Worm (Caenorhabditis elegans): ENCODE measurements around the gene his-48.
"Not testable (repeated sequence)": the region's sequence is repeated elsewhere in the genome, so short reads cannot be mapped to it uniquely, and the experiment has no call there.

his-48 gene

ce11 chrIV:11324741-11325140, at the start of gene his-48:
Gene his-48, plus strand, starts transcription at chrIV:11324745.
- not testable (repeated sequence) for TF ChIP-seq ztf-4 (tag; optimal IDR thresholded peaks at IDR 0.05); ama-1 (optimal IDR thresholded peaks at IDR 0.05); R02D3.7 (tag; optimal IDR thresholded peaks at IDR 0.05)

ce11 chrIV:11276026-11276425, 48.5 kb upstream of the his-48 start:
- TF ChIP-seq nhr-10 (tag; optimal IDR thresholded peaks at IDR 0.05): no peak
- TF ChIP-seq snpc-4 (tag; optimal IDR thresholded peaks at IDR 0.05): no peak
- TF ChIP-seq fos-1 (tag; optimal IDR thresholded peaks at IDR 0.05): no peak
- TF ChIP-seq ZK546.5 (tag; optimal IDR thresholded peaks at IDR 0.05): no peak
- no peak for TF ChIP-seq mbf-1 (tag; optimal IDR thresholded peaks at IDR 0.05)
- TF ChIP-seq nhr-21 (tag; optimal IDR thresholded peaks at IDR 0.05): no peak
- TF ChIP-seq skn-1 (tag; optimal IDR thresholded peaks at IDR 0.05): no peak
- no peak for TF ChIP-seq elt-3 (tag; optimal IDR thresholded peaks at IDR 0.05)

ce11 chrIV:11284102-11284531, 40.4 kb upstream of the his-48 start:
- TF ChIP-seq mdl-1 (tag; optimal IDR thresholded peaks at IDR 0.05): no peak
- TF ChIP-seq gmeb-1 (tag; optimal IDR thresholded peaks at IDR 0.05): peak; percentile 33
- TF ChIP-seq sma-9 (GFP tag; optimal IDR thresholded peaks at IDR 0.05): peak; percentile 50
- TF ChIP-seq sma-9 (tag; optimal IDR thresholded peaks at IDR 0.05): no peak
- no peak for TF ChIP-seq alr-1 (tag; optimal IDR thresholded peaks at IDR 0.05)
- TF ChIP-seq fos-1 (tag; optimal IDR thresholded peaks at IDR 0.05): peak; percentile 97
- TF ChIP-seq ama-1 (optimal IDR thresholded peaks at IDR 0.05): no peak
- TF ChIP-seq zag-1 (tag; optimal IDR thresholded peaks at IDR 0.05): no peak
- no peak for TF ChIP-seq elt-3 (tag; optimal IDR thresholded peaks at IDR 0.05)
- peak; percentile 17 for TF ChIP-seq nhr-129 (tag; optimal IDR thresholded peaks at IDR 0.05)
- TF ChIP-seq crh-2 (tag; optimal IDR thresholded peaks at IDR 0.05): peak; percentile 46
- peak; percentile 22 for TF ChIP-seq sma-3 (GFP tag; optimal IDR thresholded peaks at IDR 0.05)
- no peak for TF ChIP-seq unc-55 (GFP tag; optimal IDR thresholded peaks at IDR 0.05)
- peak; percentile 84 for TF ChIP-seq F13H6.1 (tag; optimal IDR thresholded peaks at IDR 0.05)
- TF ChIP-seq C34F6.9 (tag; optimal IDR thresholded peaks at IDR 0.05): no peak
- TF ChIP-seq nhr-11 (tag; optimal IDR thresholded peaks at IDR 0.05): no peak

ce11 chrIV:11285239-11285638, 39.3 kb upstream of the his-48 start:
- TF ChIP-seq nhr-11 (tag; optimal IDR thresholded peaks at IDR 0.05) (no peak), nhr-129 (tag; optimal IDR thresholded peaks at IDR 0.05) (no peak), nhr-6 (tag; optimal IDR thresholded peaks at IDR 0.05) (no peak), ceh-82 (tag; optimal IDR thresholded peaks at IDR 0.05) (no peak), ztf-1 (GFP tag; conservative IDR thresholded peaks at IDR 0.05) (no peak), zag-1 (tag; optimal IDR thresholded peaks at IDR 0.05) (no peak), nhr-77 (tag; optimal IDR thresholded peaks at IDR 0.05) (no peak), unc-39 (tag; optimal IDR thresholded peaks at IDR 0.05) (no peak), R02D3.7 (tag; optimal IDR thresholded peaks at IDR 0.05) (no peak), unc-55 (GFP tag; optimal IDR thresholded peaks at IDR 0.05) (no peak), lin-39 (tag; optimal IDR thresholded peaks at IDR 0.05) (no peak)

- TF ChIP-seq mab-5 (tag; optimal IDR thresholded peaks at IDR 0.05) (no peak), fos-1 (tag; optimal IDR thresholded peaks at IDR 0.05) (peak; percentile 66)
These were observed 38.4 kb upstream of the his-48 start for ce11 chrIV:11286112-11286511.

- TF ChIP-seq mab-5 (tag; optimal IDR thresholded peaks at IDR 0.05) (no peak), blmp-1 (tag; optimal IDR thresholded peaks at IDR 0.05; ENCODE audit: insufficient read depth) (no peak), egl-27 (tag; optimal IDR thresholded peaks at IDR 0.05) (no peak), Y55F3AM.14 (GFP tag; optimal IDR thresholded peaks at IDR 0.05) (no peak), aly-2 (tag; optimal IDR thresholded peaks at IDR 0.05) (no peak), mbf-1 (tag; optimal IDR thresholded peaks at IDR 0.05) (no peak)
These were observed 37.0 kb upstream of the his-48 start, which contains the start of gene F54D1.6 for ce11 chrIV:11287511-11287910. Gene F54D1.6, plus strand, starts transcription at chrIV:11287811.
